Fruit fly (Drosophila melanogaster): ENCODE results near the gene Dredd.

Dredd gene

DNA sequence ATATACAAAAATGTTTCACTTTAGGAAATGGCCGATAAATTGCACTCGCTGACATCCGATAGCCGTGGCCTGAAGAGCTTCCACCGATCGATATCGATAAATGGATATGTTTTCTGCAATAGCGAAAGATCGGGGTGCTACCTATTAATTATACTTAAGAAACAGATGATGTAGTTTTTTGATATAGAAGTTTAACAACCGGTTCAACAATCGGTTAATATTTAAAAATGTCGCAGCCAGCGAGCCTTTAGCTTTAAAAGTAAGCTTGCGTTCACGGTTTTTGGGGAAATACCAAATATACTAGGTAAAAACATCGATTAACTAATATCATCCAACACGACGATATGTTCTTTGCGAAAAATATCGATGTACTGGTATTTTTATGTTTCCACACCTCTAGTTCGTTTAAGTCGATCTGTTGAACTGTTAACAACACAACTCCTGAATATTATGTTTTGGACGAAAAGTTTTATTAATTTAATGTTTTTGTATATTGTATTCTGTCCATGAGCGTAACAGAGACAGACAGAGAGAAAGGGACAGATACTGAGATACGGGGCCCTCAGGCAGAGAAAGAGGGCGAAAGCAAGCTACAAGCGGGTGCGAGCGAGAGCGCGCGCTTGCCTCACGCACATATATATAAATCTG lies at the start of gene Dredd:
Gene Dredd, minus strand, starts transcription at position 51 of the 648 bp plus-strand sequence.
- no peak for TF ChIP-seq tj (GFP tag; optimal IDR thresholded peaks at IDR 0.05)
- TF ChIP-seq bab1 (GFP tag; optimal IDR thresholded peaks at IDR 0.05): peak; percentile 35
- TF ChIP-seq cnc (optimal IDR thresholded peaks at IDR 0.05): no peak
- no peak for TF ChIP-seq pad (GFP tag; optimal IDR thresholded peaks at IDR 0.05)
- no peak for TF ChIP-seq CG5204 (GFP tag; optimal IDR thresholded peaks at IDR 0.05)
- no peak for TF ChIP-seq toe (GFP tag; optimal IDR thresholded peaks at IDR 0.05)
- TF ChIP-seq CG11617 (GFP tag; optimal IDR thresholded peaks at IDR 0.05): peak; percentile 53
- TF ChIP-seq ovo (GFP tag; optimal IDR thresholded peaks at IDR 0.05): no peak
- no peak for TF ChIP-seq CG33017 (tag; optimal IDR thresholded peaks at IDR 0.05)
- peak; percentile 21 for TF ChIP-seq CG14711 (tag; optimal IDR thresholded peaks at IDR 0.05)
- TF ChIP-seq Crg-1 (GFP tag; optimal IDR thresholded peaks at IDR 0.05): no peak
- peak; percentile 15 for TF ChIP-seq Mnt (GFP tag; optimal IDR thresholded peaks at IDR 0.05)
- no peak for TF ChIP-seq Clk (GFP tag; optimal IDR thresholded peaks at IDR 0.05)
- TF ChIP-seq Hr96 (GFP tag; optimal IDR thresholded peaks at IDR 0.05): no peak
- peak; percentile 39 for TF ChIP-seq CG7101 (tag; optimal IDR thresholded peaks at IDR 0.05)
- peak; percentile 5 for TF ChIP-seq CG1620 (GFP tag; optimal IDR thresholded peaks at IDR 0.05)
- TF ChIP-seq CG7045 (GFP tag; optimal IDR thresholded peaks at IDR 0.05): no peak
- TF ChIP-seq cic (GFP tag; optimal IDR thresholded peaks at IDR 0.05): no peak
- no peak for TF ChIP-seq kay (GFP tag; ENCODE audit: borderline replicate concordance)
- TF ChIP-seq CG12768 (GFP tag; optimal IDR thresholded peaks at IDR 0.05): no peak

DNA sequence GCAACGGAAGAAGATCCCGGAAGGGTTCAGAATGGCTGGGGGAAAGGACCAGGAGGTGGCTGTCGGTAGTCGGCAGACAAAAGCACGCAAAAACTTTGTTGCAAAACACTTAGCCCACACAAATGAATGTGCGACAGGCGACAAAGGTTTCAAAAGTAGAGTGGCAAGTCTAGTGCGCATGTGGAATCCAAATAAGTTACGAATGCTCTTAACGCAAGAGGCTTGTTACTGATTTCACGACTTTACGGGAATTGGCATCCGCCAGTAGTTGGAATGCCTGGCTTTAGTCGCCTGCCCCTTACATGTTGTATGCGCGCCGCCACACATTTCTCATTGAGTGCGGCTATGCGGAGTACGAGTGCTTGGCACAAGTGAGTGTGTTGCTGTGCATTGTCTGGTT lies 43.2 kb upstream of the Dredd start:
- TF ChIP-seq cic (GFP tag; optimal IDR thresholded peaks at IDR 0.05) (no peak), CG7045 (GFP tag; optimal IDR thresholded peaks at IDR 0.05) (no peak), Hr96 (GFP tag; optimal IDR thresholded peaks at IDR 0.05) (no peak), CG33017 (tag; optimal IDR thresholded peaks at IDR 0.05) (no peak), CG11617 (GFP tag; optimal IDR thresholded peaks at IDR 0.05) (no peak), cnc (optimal IDR thresholded peaks at IDR 0.05) (no peak), CG7101 (tag; optimal IDR thresholded peaks at IDR 0.05) (no peak), toe (GFP tag; optimal IDR thresholded peaks at IDR 0.05) (no peak), CG1620 (GFP tag; optimal IDR thresholded peaks at IDR 0.05) (no peak), CG14711 (tag; optimal IDR thresholded peaks at IDR 0.05) (no peak), tj (GFP tag; optimal IDR thresholded peaks at IDR 0.05) (no peak), pad (GFP tag; optimal IDR thresholded peaks at IDR 0.05) (no peak)

DNA sequence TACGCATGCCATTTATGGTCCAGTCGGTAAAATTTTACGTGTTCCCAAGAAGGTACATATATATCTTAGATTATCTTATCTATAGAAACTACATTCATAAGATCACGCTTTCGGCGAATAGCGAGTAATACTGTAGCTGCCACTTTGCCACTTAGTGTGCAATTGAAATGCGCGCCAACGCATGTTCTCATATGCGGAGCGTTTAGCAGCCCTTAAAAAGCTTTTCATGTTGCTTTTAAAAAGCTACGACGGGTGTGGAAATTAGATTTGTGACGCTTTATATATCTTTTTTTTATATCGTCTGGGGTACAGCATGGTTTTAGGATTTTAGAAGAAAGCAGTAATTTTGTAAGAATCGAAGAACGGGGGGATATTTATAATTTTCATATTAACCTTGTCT lies 22.7 kb upstream of the Dredd start:
- TF ChIP-seq CG33017 (tag; optimal IDR thresholded peaks at IDR 0.05): no peak
- TF ChIP-seq Mnt (GFP tag; optimal IDR thresholded peaks at IDR 0.05): no peak
- TF ChIP-seq Crg-1 (GFP tag; optimal IDR thresholded peaks at IDR 0.05): no peak
- no peak for TF ChIP-seq CG7101 (tag; optimal IDR thresholded peaks at IDR 0.05)
- TF ChIP-seq bab1 (GFP tag; optimal IDR thresholded peaks at IDR 0.05): peak; percentile 77
- peak; percentile 24 for TF ChIP-seq CG14711 (tag; optimal IDR thresholded peaks at IDR 0.05)

DNA sequence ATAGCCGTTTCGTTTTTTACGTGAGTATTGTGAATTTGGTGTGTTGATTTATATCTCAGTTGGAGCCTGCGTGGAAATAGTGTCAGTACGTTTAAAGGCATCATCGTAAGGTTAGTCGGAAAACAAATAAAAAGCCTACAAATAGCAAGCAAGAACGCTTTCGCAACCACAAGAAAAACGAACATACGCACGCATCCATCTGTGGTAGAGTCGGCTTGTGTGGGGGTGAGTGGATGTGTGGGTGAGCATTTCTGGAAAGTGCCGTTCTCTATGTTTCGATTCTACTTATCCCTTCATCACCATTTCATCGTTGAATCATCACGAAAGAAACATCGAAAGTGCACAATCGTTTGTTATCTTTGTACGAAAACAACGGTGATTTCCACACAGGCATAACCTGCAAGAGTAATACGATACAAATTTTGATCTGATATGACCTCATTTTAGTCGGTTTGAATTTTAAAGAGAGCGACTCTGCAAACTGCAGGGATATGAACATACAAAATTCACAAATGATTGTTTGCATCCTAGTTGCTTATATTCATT lies 21.1 kb upstream of the Dredd start:
- TF ChIP-seq bab1 (GFP tag; optimal IDR thresholded peaks at IDR 0.05) (peak; percentile 51), CG11617 (GFP tag; optimal IDR thresholded peaks at IDR 0.05) (no peak), ovo (GFP tag; optimal IDR thresholded peaks at IDR 0.05) (peak; percentile 22), pad (GFP tag; optimal IDR thresholded peaks at IDR 0.05) (peak; percentile 82), Clk (GFP tag; optimal IDR thresholded peaks at IDR 0.05) (no peak)

DNA sequence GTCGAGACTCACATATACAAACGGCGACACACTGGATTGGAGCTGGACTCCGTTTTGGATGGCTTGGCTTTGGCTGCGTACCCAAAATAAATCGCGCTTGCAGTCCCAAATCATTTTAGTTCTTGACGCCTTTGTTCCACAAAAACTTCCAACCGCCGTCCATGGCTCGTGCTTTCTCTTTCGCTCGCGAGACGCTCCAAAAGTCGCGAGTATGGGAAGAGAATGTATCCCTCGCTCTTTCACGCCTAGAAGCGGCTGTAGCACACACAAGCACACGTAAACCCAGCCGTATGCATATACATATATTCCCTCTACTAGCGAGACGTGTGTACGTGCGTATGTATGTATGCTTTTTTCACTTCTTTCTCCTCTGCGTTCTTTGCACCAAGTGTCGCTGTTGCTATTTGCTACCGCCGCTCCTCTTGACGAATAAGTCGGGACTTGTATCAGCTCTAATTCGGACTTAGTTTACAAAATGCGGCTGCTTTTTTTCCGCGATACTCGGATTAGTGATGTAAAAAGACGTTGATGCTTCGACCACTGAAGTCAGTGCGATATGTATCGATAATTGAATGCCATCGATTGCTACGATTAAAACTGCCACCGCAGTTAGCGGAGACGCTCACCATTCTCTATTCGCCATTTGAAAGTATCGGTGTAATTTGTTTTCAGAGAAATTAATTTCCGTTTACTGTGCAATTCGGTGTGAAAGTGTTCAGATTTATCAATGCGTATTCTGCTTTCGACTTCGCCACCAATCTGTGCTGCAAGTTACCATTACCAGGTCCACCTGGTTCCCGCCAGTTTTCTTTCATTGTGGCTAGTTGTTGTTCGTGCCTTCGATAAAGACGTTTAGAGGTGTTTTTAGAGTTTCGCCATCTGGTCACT lies 20.4 kb upstream of the Dredd start, which contains the start of the genes Hmt4-20 and SkpA:
Gene Hmt4-20, minus strand, starts transcription at position 542 of the 888 bp plus-strand sequence.
Gene SkpA, plus strand, starts transcription at position 623 of the 888 bp plus-strand sequence.
- TF ChIP-seq CG14711 (tag; optimal IDR thresholded peaks at IDR 0.05) (no peak), CG1620 (GFP tag; optimal IDR thresholded peaks at IDR 0.05) (peak; percentile 19)

DNA sequence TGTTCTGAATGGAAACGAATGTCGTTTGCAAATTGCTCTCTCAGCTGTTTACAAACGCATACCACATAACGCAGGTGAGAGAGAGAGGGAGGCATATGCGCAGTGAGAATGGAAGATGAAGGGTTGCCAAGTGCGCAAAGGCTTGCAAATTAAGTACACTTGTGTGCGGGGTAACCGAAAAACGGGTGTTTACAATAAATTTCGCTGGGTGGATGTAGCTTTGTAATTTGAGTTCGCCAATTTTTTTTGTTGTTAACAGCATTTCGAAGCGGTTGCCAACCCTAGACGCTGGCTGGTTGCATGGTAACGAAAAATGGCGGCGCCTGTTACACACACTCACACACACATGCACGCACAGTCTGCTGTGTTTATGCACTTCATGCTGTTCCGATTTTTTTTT lies 19.6 kb upstream of the Dredd start:
- TF ChIP-seq CG1620 (GFP tag; optimal IDR thresholded peaks at IDR 0.05): peak; percentile 97
- no peak for TF ChIP-seq Hr96 (GFP tag; optimal IDR thresholded peaks at IDR 0.05)
- TF ChIP-seq bab1 (GFP tag; optimal IDR thresholded peaks at IDR 0.05): peak; percentile 98
- peak; percentile 97 for TF ChIP-seq CG7101 (tag; optimal IDR thresholded peaks at IDR 0.05)
- peak; percentile 89 for TF ChIP-seq Clk (GFP tag; optimal IDR thresholded peaks at IDR 0.05)
- peak; percentile 92 for TF ChIP-seq Mnt (GFP tag; optimal IDR thresholded peaks at IDR 0.05)
- peak in 1 of 2 experiments; percentile 10 for TF ChIP-seq cnc (optimal IDR thresholded peaks at IDR 0.05)
- TF ChIP-seq toe (GFP tag; optimal IDR thresholded peaks at IDR 0.05): peak; percentile 86
- peak; percentile 86 for TF ChIP-seq cic (GFP tag; optimal IDR thresholded peaks at IDR 0.05)
- peak; percentile 88 for TF ChIP-seq CG7045 (GFP tag; optimal IDR thresholded peaks at IDR 0.05)
- TF ChIP-seq CG5204 (GFP tag; optimal IDR thresholded peaks at IDR 0.05): peak; percentile 85
- peak; percentile 89 for TF ChIP-seq CG33017 (tag; optimal IDR thresholded peaks at IDR 0.05)
- no peak for TF ChIP-seq kay (GFP tag; ENCODE audit: borderline replicate concordance)
- TF ChIP-seq pad (GFP tag; optimal IDR thresholded peaks at IDR 0.05): peak; percentile 87
- peak; percentile 94 for TF ChIP-seq ovo (GFP tag; optimal IDR thresholded peaks at IDR 0.05)
- peak; percentile 94 for TF ChIP-seq tj (GFP tag; optimal IDR thresholded peaks at IDR 0.05)
- TF ChIP-seq CG11617 (GFP tag; optimal IDR thresholded peaks at IDR 0.05): peak; percentile 93
- peak; percentile 94 for TF ChIP-seq CG12768 (GFP tag; optimal IDR thresholded peaks at IDR 0.05)
- peak; percentile 95 for TF ChIP-seq Crg-1 (GFP tag; optimal IDR thresholded peaks at IDR 0.05)
- TF ChIP-seq CG14711 (tag; optimal IDR thresholded peaks at IDR 0.05): peak; percentile 100

Measured in whole organism, adult.